Fruit fly (Drosophila melanogaster) whole organism, prepupa: Measurements from ENCODE around the gene CG34129.

ENCODE experiments used
- CG10669 ChIP-seq: fragments of 200-800 bp; sonication (Bioruptor generic); optimal IDR thresholded peaks from 3 replicates; lab custom pipeline; 2018; ENCODE audit warnings: missing biosample characterization, mild to moderate bottlenecking, missing genetic modification characterization, moderate library complexity
- CG11294 ChIP-seq: fragments of 200-800 bp; sonication (Bioruptor generic); IDR thresholded peaks from 2 replicates; pipeline ENCODE4 v1.3.6; 2022; ENCODE audit warnings: missing biosample characterization, missing genetic modification characterization
- CG11762 ChIP-seq: fragments of 200-800 bp; sonication (Bioruptor generic); optimal IDR thresholded peaks from 3 replicates; lab custom pipeline; 2016; ENCODE audit warnings: missing biosample characterization, missing genetic modification characterization; ENCODE audit not compliant: insufficient read depth
- CG11902 ChIP-seq: fragments of 200-800 bp; sonication (Bioruptor generic); optimal IDR thresholded peaks from 3 replicates; lab custom pipeline; 2016; ENCODE audit warnings: missing biosample characterization, missing genetic modification characterization
- CG15336 ChIP-seq: fragments of 200-800 bp; sonication (Bioruptor generic); IDR thresholded peaks from 2 replicates; pipeline ENCODE4 v1.3.6; 2022; ENCODE audit warnings: missing biosample characterization, missing genetic modification characterization
- CG16779 ChIP-seq: fragments of 200-800 bp; sonication (Bioruptor generic); optimal IDR thresholded peaks from 3 replicates; lab custom pipeline; 2017; ENCODE audit warnings: missing biosample characterization, mild to moderate bottlenecking, missing genetic modification characterization
- CG3032 ChIP-seq: fragments of 200-800 bp; optimal IDR thresholded peaks from 2 replicates; lab custom pipeline; 2019; ENCODE audit warnings: missing biosample characterization, mild to moderate bottlenecking, missing genetic modification characterization, moderate library complexity
- CG31627 ChIP-seq: fragments of 200-800 bp; sonication (Bioruptor generic); optimal IDR thresholded peaks from 3 replicates; lab custom pipeline; 2016; ENCODE audit warnings: missing biosample characterization, missing genetic modification characterization
- CG32006 ChIP-seq: fragments of 200-800 bp; sonication (Bioruptor generic); optimal IDR thresholded peaks from 3 replicates; lab custom pipeline; 2017; ENCODE audit warnings: missing biosample characterization, mild to moderate bottlenecking, missing genetic modification characterization
- CG34406 ChIP-seq: fragments of 200-800 bp; sonication (Bioruptor generic); optimal IDR thresholded peaks from 3 replicates; lab custom pipeline; 2016; ENCODE audit warnings: missing biosample characterization, missing genetic modification characterization
- CG3919 ChIP-seq: fragments of 200-800 bp; sonication (Bioruptor generic); optimal IDR thresholded peaks from 3 replicates; lab custom pipeline; 2016; ENCODE audit warnings: missing biosample characterization, missing genetic modification characterization
- CG4318 ChIP-seq: fragments of 200-800 bp; sonication (Bioruptor generic); optimal IDR thresholded peaks from 3 replicates; lab custom pipeline; 2017; ENCODE audit warnings: missing biosample characterization, mild to moderate bottlenecking, missing genetic modification characterization
- CG6163 ChIP-seq: fragments of 200-800 bp; sonication (Bioruptor generic); IDR thresholded peaks from 3 replicates; pipeline ENCODE4 v1.3.6; 2022; ENCODE audit warnings: missing biosample characterization, missing genetic modification characterization
- CG6276 ChIP-seq: fragments of 200-800 bp; sonication (Bioruptor generic); optimal IDR thresholded peaks from 2 replicates; lab custom pipeline; 2017; ENCODE audit warnings: missing biosample characterization, mild to moderate bottlenecking, missing genetic modification characterization
- CG6792 ChIP-seq: fragments of 200-800 bp; sonication (Bioruptor generic); optimal IDR thresholded peaks from 3 replicates; lab custom pipeline; 2016; ENCODE audit warnings: missing biosample characterization, missing genetic modification characterization
- CG6854 ChIP-seq: fragments of 200-800 bp; sonication (Bioruptor generic); optimal IDR thresholded peaks from 2 replicates; lab custom pipeline; 2017; ENCODE audit warnings: missing biosample characterization, mild to moderate bottlenecking, missing genetic modification characterization
- CG8119 ChIP-seq: fragments of 200-800 bp; sonication (Bioruptor generic); IDR thresholded peaks from 3 replicates; pipeline ENCODE4 v1.3.6; 2022; ENCODE audit warnings: missing biosample characterization, missing genetic modification characterization
- CG8319 ChIP-seq: fragments of 200-800 bp; sonication (Bioruptor generic); optimal IDR thresholded peaks from 3 replicates; lab custom pipeline; 2016; ENCODE audit warnings: missing biosample characterization, missing genetic modification characterization
- CG8632 ChIP-seq: fragments of 200-800 bp; sonication (Bioruptor generic); optimal IDR thresholded peaks from 3 replicates; lab custom pipeline; 2016; ENCODE audit warnings: missing biosample characterization, missing genetic modification characterization
- CG9139 ChIP-seq: fragments of 200-800 bp; sonication (Bioruptor generic); optimal IDR thresholded peaks from 3 replicates; lab custom pipeline; 2017; ENCODE audit warnings: missing biosample characterization, mild to moderate bottlenecking, missing genetic modification characterization
- Eip75B ChIP-seq: fragments of 200-800 bp; sonication (Bioruptor generic); optimal IDR thresholded peaks from 3 replicates; lab custom pipeline; 2016; ENCODE audit warnings: missing biosample characterization, missing genetic modification characterization
- Eip78C ChIP-seq: fragments of 200-800 bp; sonication (Bioruptor generic); peaks from one replicate; lab custom pipeline; 2016; ENCODE audit warnings: missing biosample characterization, missing genetic modification characterization
- Eip93F ChIP-seq: fragments of 200-800 bp; sonication (Bioruptor generic); optimal IDR thresholded peaks from 2 replicates; lab custom pipeline; 2016; ENCODE audit warnings: missing biosample characterization, mild to moderate bottlenecking, missing genetic modification characterization
- Ets96B ChIP-seq: fragments of 200-800 bp; optimal IDR thresholded peaks from 2 replicates; lab custom pipeline; 2019; ENCODE audit warnings: missing biosample characterization, mild to moderate bottlenecking, missing genetic modification characterization, moderate library complexity
- Gug ChIP-seq: fragments of 200-800 bp; sonication (Bioruptor generic); IDR thresholded peaks from 2 replicates; pipeline ENCODE4 v1.3.6; 2022; ENCODE audit warnings: missing biosample characterization, missing genetic modification characterization
- Hr38 ChIP-seq: sonication (Bioruptor generic); optimal IDR thresholded peaks from 2 replicates; lab custom pipeline; 2016; ENCODE audit warnings: missing biosample characterization, missing genetic modification characterization
- Hr39 ChIP-seq: fragments of 200-800 bp; sonication (Bioruptor generic); optimal IDR thresholded peaks from 2 replicates; lab custom pipeline; 2016; ENCODE audit warnings: missing biosample characterization, missing genetic modification characterization
- Hr4 ChIP-seq: fragments of 200-800 bp; sonication (Bioruptor generic); optimal IDR thresholded peaks from 3 replicates; lab custom pipeline; 2016; ENCODE audit warnings: missing biosample characterization, missing genetic modification characterization
- Lpt ChIP-seq: fragments of 200-800 bp; sonication (Bioruptor generic); optimal IDR thresholded peaks from 3 replicates; lab custom pipeline; 2016; ENCODE audit warnings: missing biosample characterization, missing genetic modification characterization
- Met ChIP-seq: fragments of 200-800 bp; sonication (Bioruptor generic); optimal IDR thresholded peaks from 3 replicates; lab custom pipeline; 2016; ENCODE audit warnings: missing biosample characterization, missing genetic modification characterization
- OdsH ChIP-seq: fragments of 200-800 bp; sonication (Bioruptor generic); optimal IDR thresholded peaks from 3 replicates; lab custom pipeline; 2016; ENCODE audit warnings: missing biosample characterization, missing genetic modification characterization
- Smox ChIP-seq: fragments of 200-800 bp; sonication (Bioruptor generic); optimal IDR thresholded peaks from 3 replicates; lab custom pipeline; 2016; ENCODE audit warnings: missing biosample characterization, missing genetic modification characterization
- Sox102F ChIP-seq: fragments of 200-800 bp; sonication (Bioruptor generic); optimal IDR thresholded peaks from 2 replicates; lab custom pipeline; 2016; ENCODE audit warnings: missing biosample characterization, mild to moderate bottlenecking, missing genetic modification characterization
- Sox15 ChIP-seq: fragments of 200-800 bp; sonication (Bioruptor generic); optimal IDR thresholded peaks from 3 replicates; lab custom pipeline; 2016; ENCODE audit warnings: missing biosample characterization, missing genetic modification characterization
- acj6 ChIP-seq: fragments of 200-800 bp; sonication (Bioruptor generic); optimal IDR thresholded peaks from 3 replicates; lab custom pipeline; 2016; ENCODE audit warnings: missing biosample characterization, missing genetic modification characterization
- cyc ChIP-seq: fragments of 200-800 bp; sonication (Bioruptor generic); optimal IDR thresholded peaks from 3 replicates; lab custom pipeline; 2016; ENCODE audit warnings: missing biosample characterization, missing genetic modification characterization
- dac ChIP-seq: fragments of 200-800 bp; sonication (Bioruptor generic); optimal IDR thresholded peaks from 2 replicates; lab custom pipeline; 2017; ENCODE audit warnings: missing biosample characterization, mild to moderate bottlenecking, missing genetic modification characterization
- dsx ChIP-seq: fragments of 200-800 bp; optimal IDR thresholded peaks from 3 replicates; lab custom pipeline; 2019; ENCODE audit warnings: missing biosample characterization, mild to moderate bottlenecking, missing genetic modification characterization, moderate library complexity; ENCODE audit not compliant: poor library complexity, severe bottlenecking
- fd85E ChIP-seq: fragments of 200-800 bp; sonication (Bioruptor generic); optimal IDR thresholded peaks from 3 replicates; lab custom pipeline; 2016; ENCODE audit warnings: missing biosample characterization, missing genetic modification characterization
- fkh ChIP-seq: fragments of 200-800 bp; sonication (Bioruptor generic); optimal IDR thresholded peaks from 3 replicates; lab custom pipeline; 2017; ENCODE audit warnings: missing biosample characterization, mild to moderate bottlenecking, missing genetic modification characterization, moderate library complexity
- lz ChIP-seq: fragments of 200-800 bp; sonication (Bioruptor generic); optimal IDR thresholded peaks from 3 replicates; lab custom pipeline; 2016; ENCODE audit warnings: missing biosample characterization, missing genetic modification characterization
- pdm3 ChIP-seq: fragments of 200-800 bp; sonication (Bioruptor generic); optimal IDR thresholded peaks from 3 replicates; lab custom pipeline; 2016; ENCODE audit warnings: missing biosample characterization, missing genetic modification characterization
- salr ChIP-seq, 2 experiments: fragments of 200-800 bp; sonication (Bioruptor generic); optimal IDR thresholded peaks; 3 replicates each; lab custom pipeline; 2016 to 2018; ENCODE audit warnings: missing biosample characterization in 2 of 2, missing genetic modification characterization in 2 of 2, mild to moderate bottlenecking in 1 of 2
- spab ChIP-seq: fragments of 200-800 bp; sonication (Bioruptor generic); optimal IDR thresholded peaks from 2 replicates; lab custom pipeline; 2017; ENCODE audit warnings: missing biosample characterization, mild to moderate bottlenecking, missing genetic modification characterization, missing genetic modification reagents
- ss ChIP-seq, 2 experiments: fragments of 200-800 bp; sonication (Bioruptor generic); optimal IDR thresholded peaks; 2 replicates in 1 of 2; 3 replicates in 1 of 2; lab custom pipeline; 2017 to 2018; ENCODE audit warnings: mild to moderate bottlenecking in 2 of 2, missing biosample characterization in 2 of 2, missing genetic modification characterization in 2 of 2, moderate library complexity in 1 of 2
- topi ChIP-seq: fragments of 200-800 bp; sonication (Bioruptor generic); optimal IDR thresholded peaks from 3 replicates; lab custom pipeline; 2016; ENCODE audit warnings: missing biosample characterization, missing genetic modification characterization

CG34129 gene

dm6 chr3R:26235034-26235433, 44.0 kb upstream of the CG34129 start (continued):
- TF ChIP-seq CG6163 (peak; percentile 65), fkh (no peak), Eip78C (GFP tag; lab: Kevin White, UChicago) (peak; percentile 56), CG3032 (tag; lab: Kevin White, UChicago) (no peak), dac (GFP tag; lab: Kevin White, UChicago) (no peak), pdm3 (GFP tag; lab: Kevin White, UChicago) (peak; percentile 39), Smox (GFP tag; lab: Kevin White, UChicago) (peak; percentile 38), CG16779 (tag; lab: Kevin White, UChicago) (no peak), CG9139 (GFP tag; lab: Kevin White, UChicago) (no peak), Sox102F (GFP tag; lab: Kevin White, UChicago) (peak; percentile 11), lz (GFP tag; lab: Kevin White, UChicago) (peak; percentile 50), Eip93F (no peak), CG8119 (GFP tag; lab: Robert Waterston, UW) (peak; percentile 47; the same call in 2 of the 3 replicates), spab (GFP tag; lab: Kevin White, UChicago) (no peak), dsx (GFP tag; lab: Kevin White, UChicago) (no peak), fd85E (GFP tag; lab: Kevin White, UChicago) (no peak), CG11762 (GFP tag; lab: Kevin White, UChicago) (no peak), CG10669 (no peak), Sox15 (no peak), CG8632 (no peak), Hr4 (GFP tag; lab: Kevin White, UChicago) (peak; percentile 41), CG31627 (GFP tag; lab: Kevin White, UChicago) (peak; percentile 58), Lpt (GFP tag; lab: Kevin White, UChicago) (no peak), Eip75B (GFP tag; lab: Kevin White, UChicago) (peak; percentile 19), ss (GFP tag; optimal IDR thresholded peaks at IDR 0.05; lab: Kevin White, UChicago) (no peak), Gug (GFP tag; lab: Robert Waterston, UW) (0 out of 2 replicates have a peak, but pooled peaks have one; percentile 44)
- TF ChIP-seq, all 60 proteins: peak for 32

- TF ChIP-seq Sox15 (peak; percentile 4), CG6854 (peak; percentile 98), CG34406 (GFP tag; lab: Kevin White, UChicago) (no peak), Hr4 (GFP tag; lab: Kevin White, UChicago) (peak; percentile 9), spab (GFP tag; lab: Kevin White, UChicago) (no peak), Hr39 (GFP tag; lab: Kevin White, UChicago) (peak; percentile 37), CG6276 (GFP tag; lab: Kevin White, UChicago) (peak; percentile 19), fd85E (GFP tag; lab: Kevin White, UChicago) (peak; percentile 63), acj6 (GFP tag; lab: Kevin White, UChicago) (no peak), CG6792 (GFP tag; lab: Kevin White, UChicago) (no peak), dsx (GFP tag; lab: Kevin White, UChicago) (peak; percentile 46), CG11902 (no peak), Eip75B (GFP tag; lab: Kevin White, UChicago) (peak; percentile 11), CG11762 (GFP tag; lab: Kevin White, UChicago) (no peak), Ets96B (tag; lab: Kevin White, UChicago) (peak; percentile 8), CG6163 (peak; percentile 72), cyc (GFP tag; lab: Kevin White, UChicago) (peak; percentile 11), CG10669 (no peak), CG8319 (no peak), CG31627 (GFP tag; lab: Kevin White, UChicago) (peak; percentile 12), CG3919 (GFP tag; lab: Kevin White, UChicago) (peak; percentile 57), CG8119 (GFP tag; lab: Robert Waterston, UW) (peak; percentile 32; the same call in 1 of the 3 replicates), Sox102F (GFP tag; lab: Kevin White, UChicago) (peak; percentile 18), OdsH (GFP tag; lab: Kevin White, UChicago) (peak; percentile 16), Lpt (GFP tag; lab: Kevin White, UChicago) (peak; percentile 36), salr (GFP tag; optimal IDR thresholded peaks at IDR 0.05; lab: Kevin White, UChicago) (peak in 1 of 2 experiments; percentile 15), CG8632 (peak; percentile 38), fkh (peak; percentile 15), Gug (GFP tag; lab: Robert Waterston, UW) (no peak), dac (GFP tag; lab: Kevin White, UChicago) (no peak), CG32006 (GFP tag; lab: Kevin White, UChicago) (peak; percentile 35), topi (GFP tag; lab: Kevin White, UChicago) (peak; percentile 26), Hr38 (no peak), CG15336 (GFP tag; lab: Robert Waterston, UW) (peak; percentile 42; the same call in 1 of the 2 replicates), CG4318 (GFP tag; lab: Kevin White, UChicago) (no peak), Met (peak; percentile 21), CG9139 (GFP tag; lab: Kevin White, UChicago) (peak; percentile 15), CG11294 (GFP tag; lab: Robert Waterston, UW) (no peak), CG3032 (tag; lab: Kevin White, UChicago) (no peak)
These were observed 39.0 kb upstream of the CG34129 start, which contains the start of gene CG12290 for dm6 chr3R:26230016-26230415. CG12290 (plus strand) TSS chr3R:26230248.
